Fruit fly (Drosophila melanogaster): ENCODE data around the gene CG42324.

DNA sequence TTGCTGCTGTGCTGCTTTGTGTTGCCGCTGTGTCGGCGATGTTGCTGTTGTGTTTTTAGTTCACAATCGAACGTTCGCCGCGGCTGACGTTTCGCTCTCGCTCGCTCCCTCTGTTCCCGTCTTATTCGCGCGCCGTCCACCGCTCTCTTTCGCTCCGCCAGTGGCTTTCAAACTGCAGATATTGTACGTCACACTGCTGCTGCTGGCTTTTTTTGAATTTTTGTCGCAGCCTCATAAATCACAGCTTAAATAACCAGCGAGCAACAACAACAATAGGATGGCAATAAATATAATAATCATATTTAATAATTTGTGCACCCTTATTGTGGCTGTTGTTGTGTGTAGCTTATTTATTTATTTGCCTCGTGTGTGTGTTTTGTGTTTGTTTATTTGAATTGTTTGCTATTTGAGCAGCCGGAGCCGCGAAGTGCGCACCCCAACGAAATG, 71.3 kb downstream of the CG42324 start:
- TF ChIP-seq psq (optimal IDR thresholded peaks at IDR 0.05) (no peak), CG8478 (optimal IDR thresholded peaks at IDR 0.05) (no peak), EcR (GFP tag; optimal IDR thresholded peaks at IDR 0.05) (no peak), Dll (optimal IDR thresholded peaks at IDR 0.05) (no peak)
